Worm (Caenorhabditis elegans) whole organism, L3 larva: ENCODE data around the gene R160.6.
"Not testable (repeated sequence)": the region's sequence is repeated elsewhere in the genome, so short reads cannot be mapped to it uniquely, and the experiment has no call there.

Experiments used
- ceh-16 ChIP-seq: sonication (generic microtip); optimal IDR thresholded peaks from 2 replicates; lab custom pipeline; 2017; ENCODE audit warnings: missing biosample characterization, missing genetic modification characterization
- ceh-82 ChIP-seq: fragments of 150-350 bp; optimal IDR thresholded peaks from 2 replicates; lab custom pipeline; 2014; ENCODE audit warnings: missing biosample characterization, missing genetic modification characterization
- ceh-9 ChIP-seq: sonication (generic microtip); optimal IDR thresholded peaks from 2 replicates; lab custom pipeline; 2018; ENCODE audit warnings: missing biosample characterization, missing genetic modification characterization
- egl-5 ChIP-seq: fragments of 150-350 bp; optimal IDR thresholded peaks from 2 replicates; lab custom pipeline; 2017; ENCODE audit warnings: missing biosample characterization, missing genetic modification reagents, missing genetic modification characterization, inconsistent platforms
- elt-1 ChIP-seq: fragments of 150-350 bp; optimal IDR thresholded peaks from 2 replicates; lab custom pipeline; 2014; ENCODE audit warnings: missing biosample characterization, missing genetic modification characterization
- elt-2 ChIP-seq: sonication (generic microtip); optimal IDR thresholded peaks from 2 replicates; lab custom pipeline; 2016; ENCODE audit warnings: missing genetic modification reagents, mild to moderate bottlenecking, missing genetic modification characterization, missing compliant biosample characterization
- elt-3 ChIP-seq, 3 experiments: fragments of 150-350 bp in 1 of 3; sonication (generic microtip) in 2 of 3; optimal IDR thresholded peaks; 2 replicates in 2 of 3; 4 replicates in 1 of 3; lab custom pipeline; 2014 to 2017; ENCODE audit warnings: missing biosample characterization in 3 of 3, missing genetic modification characterization in 3 of 3
- eor-1 ChIP-seq, 2 experiments: fragments of 150-350 bp; optimal IDR thresholded peaks; 2 replicates each; lab custom pipeline; 2014 to 2018; ENCODE audit warnings: missing biosample characterization in 2 of 2, missing genetic modification characterization in 2 of 2
- hmg-11 ChIP-seq: sonication (generic microtip); optimal IDR thresholded peaks from 2 replicates; lab custom pipeline; 2016; ENCODE audit warnings: missing genetic modification characterization, missing compliant biosample characterization
- jun-1 ChIP-seq: fragments of 150-350 bp; optimal IDR thresholded peaks from 2 replicates; lab custom pipeline; 2014; ENCODE audit warnings: missing biosample characterization, missing genetic modification reagents, missing genetic modification characterization
- lsy-12 ChIP-seq: sonication (generic microtip); optimal IDR thresholded peaks from 2 replicates; lab custom pipeline; 2016; ENCODE audit warnings: mild to moderate bottlenecking, missing genetic modification characterization, missing compliant biosample characterization
- mdl-1 ChIP-seq: fragments of 150-350 bp; optimal IDR thresholded peaks from 2 replicates; lab custom pipeline; 2014; ENCODE audit warnings: missing biosample characterization, missing genetic modification characterization
- mml-1 ChIP-seq: fragments of 150-350 bp; sonication (generic microtip); optimal IDR thresholded peaks from 3 replicates; lab custom pipeline; 2014; ENCODE audit warnings: missing biosample characterization, missing genetic modification characterization
- nfya-1 ChIP-seq: sonication (generic microtip); optimal IDR thresholded peaks from 2 replicates; lab custom pipeline; 2017; ENCODE audit warnings: missing genetic modification characterization, mild to moderate bottlenecking, missing compliant biosample characterization, antibody characterized with exemption, moderate library complexity; ENCODE audit not compliant: insufficient read depth
- nhr-12 ChIP-seq: fragments of 150-350 bp; optimal IDR thresholded peaks from 2 replicates; lab custom pipeline; 2014; ENCODE audit warnings: missing biosample characterization, missing genetic modification characterization
- nhr-237 ChIP-seq: fragments of 150-350 bp; optimal IDR thresholded peaks from 2 replicates; lab custom pipeline; 2014; ENCODE audit warnings: missing biosample characterization, missing genetic modification characterization
- nhr-25 ChIP-seq: sonication (generic microtip); optimal IDR thresholded peaks from 2 replicates; lab custom pipeline; 2017; ENCODE audit warnings: missing biosample characterization, missing genetic modification characterization
- nhr-28 ChIP-seq: fragments of 150-350 bp; optimal IDR thresholded peaks from 2 replicates; lab custom pipeline; 2014; ENCODE audit warnings: missing biosample characterization, missing genetic modification characterization
- nhr-67 ChIP-seq: fragments of 150-350 bp; optimal IDR thresholded peaks from 2 replicates; lab custom pipeline; 2014; ENCODE audit warnings: missing biosample characterization, missing genetic modification characterization
- nhr-76 ChIP-seq: fragments of 150-350 bp; sonication (generic microtip); optimal IDR thresholded peaks from 5 replicates; lab custom pipeline; 2014; ENCODE audit warnings: missing biosample characterization, missing genetic modification characterization
- pha-4 ChIP-seq: fragments of 150-350 bp; optimal IDR thresholded peaks from 2 replicates; lab custom pipeline; 2014; ENCODE audit warnings: missing biosample characterization, missing genetic modification reagents, missing genetic modification characterization
- pqm-1 ChIP-seq: fragments of 150-350 bp; optimal IDR thresholded peaks from 2 replicates; lab custom pipeline; 2017; ENCODE audit warnings: missing biosample characterization, missing genetic modification characterization, inconsistent platforms
- skn-1 ChIP-seq: fragments of 150-350 bp; optimal IDR thresholded peaks from 2 replicates; lab custom pipeline; 2014; ENCODE audit warnings: missing biosample characterization, missing genetic modification characterization
- snpc-4 ChIP-seq: fragments of 150-350 bp; optimal IDR thresholded peaks from 2 replicates; lab custom pipeline; 2014; ENCODE audit warnings: missing biosample characterization, missing genetic modification characterization
- tbx-2 ChIP-seq: sonication (generic microtip); optimal IDR thresholded peaks from 2 replicates; lab custom pipeline; 2016; ENCODE audit warnings: mild to moderate bottlenecking, missing genetic modification characterization, missing compliant biosample characterization
- unc-39 ChIP-seq: sonication (generic microtip); optimal IDR thresholded peaks from 4 replicates; lab custom pipeline; 2017; ENCODE audit warnings: missing biosample characterization, missing genetic modification characterization
- unc-62 ChIP-seq: fragments of 150-350 bp; sonication (generic microtip); optimal IDR thresholded peaks from 4 replicates; lab custom pipeline; 2014; ENCODE audit warnings: missing biosample characterization, missing genetic modification reagents, missing genetic modification characterization
- zag-1 ChIP-seq: fragments of 150-350 bp; optimal IDR thresholded peaks from 2 replicates; lab custom pipeline; 2014; ENCODE audit warnings: missing biosample characterization, missing genetic modification characterization
- ztf-11 ChIP-seq: fragments of 150-350 bp; optimal IDR thresholded peaks from 2 replicates; lab custom pipeline; 2014; ENCODE audit warnings: missing biosample characterization, missing genetic modification characterization
- ztf-4 ChIP-seq: fragments of 150-350 bp; optimal IDR thresholded peaks from 2 replicates; lab custom pipeline; 2014; ENCODE audit warnings: missing biosample characterization, missing genetic modification characterization

Gene R160.6

ce11 chrX:4343915-4344314 is 29.1 kb downstream of the R160.6 start, which contains the start of gene F14H12.3:
F14H12.3 (plus strand) TSS chrX:4344215.
- no peak for TF ChIP-seq zag-1 (tag; lab: Kevin White, UChicago)
- TF ChIP-seq jun-1, result no peak
- TF ChIP-seq skn-1, result no peak
- no peak for TF ChIP-seq mml-1 (tag; lab: Kevin White, UChicago)
- TF ChIP-seq nhr-76 (tag; lab: Kevin White, UChicago), result no peak

- TF ChIP-seq mdl-1 (no peak), unc-39 (tag; lab: Kevin White, UChicago) (no peak), egl-5 (tag; lab: Kevin White, UChicago) (no peak), ztf-11 (no peak), snpc-4 (tag; lab: Kevin White, UChicago) (no peak), elt-3 (tag; optimal IDR thresholded peaks at IDR 0.05; lab: Kevin White, UChicago) (no peak), hmg-11 (tag; lab: Kevin White, UChicago) (no peak), pqm-1 (tag; lab: Kevin White, UChicago) (no peak)
Observed at ce11 chrX:4342730-4343129, 30.3 kb downstream of the R160.6 start.

- not testable (repeated sequence) for TF ChIP-seq ztf-11; ceh-82 (tag; lab: Kevin White, UChicago); skn-1
Observed at ce11 chrX:4339332-4339731, 33.7 kb downstream of the R160.6 start, which contains the start of gene cst-1. cst-1 (plus strand) TSS chrX:4339632.

ce11 chrX:4335950-4336349 is 37.1 kb downstream of the R160.6 start, which contains the start of gene cst-2:
cst-2 (minus strand) TSS chrX:4336050.
- TF ChIP-seq mml-1, nhr-237, nhr-25 (tag; lab: Kevin White, UChicago): not testable (repeated sequence)
- TF ChIP-seq, all 47 proteins: peak for 0; not testable (repeated sequence) for 47

ce11 chrX:4332305-4332704 is 40.7 kb downstream of the R160.6 start, which contains the start of gene C24A8.6:
C24A8.6 (minus strand) TSS chrX:4332405.
- not testable (repeated sequence) for TF ChIP-seq eor-1 (tag; optimal IDR thresholded peaks at IDR 0.05; lab: Kevin White, UChicago); elt-2 (tag; lab: Kevin White, UChicago); jun-1

ce11 chrX:4328816-4329215 is 44.2 kb downstream of the R160.6 start, which contains the start of gene C24A8.5:
C24A8.5 (minus strand) TSS chrX:4328916.
- TF ChIP-seq zag-1 (tag; lab: Kevin White, UChicago), result no peak
- no peak for TF ChIP-seq elt-3 (tag; optimal IDR thresholded peaks at IDR 0.05; lab: Kevin White, UChicago)
- TF ChIP-seq nhr-12, result no peak
- TF ChIP-seq unc-62, result no peak
- TF ChIP-seq mdl-1, result no peak
- TF ChIP-seq pqm-1 (tag; lab: Kevin White, UChicago), result no peak
- TF ChIP-seq ztf-4 (tag; lab: Kevin White, UChicago), result no peak
- TF ChIP-seq nhr-28, result no peak
- TF ChIP-seq ceh-16 (tag; lab: Kevin White, UChicago), result no peak
- TF ChIP-seq lsy-12 (tag; lab: Kevin White, UChicago), result no peak
- TF ChIP-seq tbx-2, result no peak
- no peak for TF ChIP-seq nhr-67 (tag; lab: Kevin White, UChicago)
- TF ChIP-seq eor-1 (tag; optimal IDR thresholded peaks at IDR 0.05; lab: Kevin White, UChicago), result no peak
- TF ChIP-seq snpc-4 (tag; lab: Kevin White, UChicago), result no peak
- TF ChIP-seq nfya-1 (tag; lab: Kevin White, UChicago), result no peak
- no peak for TF ChIP-seq elt-1
- no peak for TF ChIP-seq ceh-9 (tag; lab: Kevin White, UChicago)
- no peak for TF ChIP-seq pha-4
- TF ChIP-seq elt-2 (tag; lab: Kevin White, UChicago), result no peak
- no peak for TF ChIP-seq skn-1
